Fruit fly (Drosophila melanogaster) whole organism, embryonic: ENCODE measurements around the gene HIP-R.

Source experiments
- B-H2 ChIP-seq: fragments of 200-800 bp; sonication (Bioruptor generic); optimal IDR thresholded peaks from 2 replicates; lab custom pipeline; 2018; ENCODE audit warnings: missing biosample characterization, mild to moderate bottlenecking, missing genetic modification characterization
- CG11085 ChIP-seq: fragments of 200-800 bp; sonication (Bioruptor generic); IDR thresholded peaks from 2 replicates; pipeline ENCODE4 v1.3.6; 2022; ENCODE audit warnings: missing biosample characterization, missing genetic modification characterization
- CG11695 ChIP-seq: fragments of 200-800 bp; sonication (Bioruptor generic); IDR thresholded peaks from 3 replicates; pipeline ENCODE4 v1.3.6; 2022; ENCODE audit warnings: missing biosample characterization, missing genetic modification characterization
- CG12744 ChIP-seq: fragments of 200-800 bp; sonication (Bioruptor generic); optimal IDR thresholded peaks from 2 replicates; lab custom pipeline; 2016; ENCODE audit warnings: missing biosample characterization, missing genetic modification characterization
- CG13624 ChIP-seq: fragments of 200-800 bp; sonication (Bioruptor generic); optimal IDR thresholded peaks from 2 replicates; lab custom pipeline; 2016; ENCODE audit warnings: missing biosample characterization, missing genetic modification characterization
- CG15514 ChIP-seq: fragments of 200-800 bp; sonication (Bioruptor generic); optimal IDR thresholded peaks from 3 replicates; lab custom pipeline; 2017; ENCODE audit warnings: missing biosample characterization, missing genetic modification characterization, mild to moderate bottlenecking, moderate library complexity, missing genetic modification reagents
- CG3065 ChIP-seq: fragments of 200-800 bp; sonication (Bioruptor generic); optimal IDR thresholded peaks from 2 replicates; lab custom pipeline; 2016; ENCODE audit warnings: missing biosample characterization, missing genetic modification characterization
- CG32767 ChIP-seq: fragments of 200-800 bp; sonication (Bioruptor generic); IDR thresholded peaks from 2 replicates; pipeline ENCODE4 v1.3.6; 2022; ENCODE audit warnings: missing biosample characterization, missing genetic modification characterization
- CG34224 ChIP-seq: fragments of 200-800 bp; sonication (Bioruptor generic); IDR thresholded peaks from 3 replicates; pipeline ENCODE4 v1.3.6; 2022; ENCODE audit warnings: missing biosample characterization, missing genetic modification characterization; ENCODE audit not compliant: partially characterized antibody
- CG4424 ChIP-seq: fragments of 200-800 bp; sonication (Bioruptor generic); optimal IDR thresholded peaks from 3 replicates; lab custom pipeline; 2016; ENCODE audit warnings: missing biosample characterization, missing genetic modification characterization
- CG4730 ChIP-seq: fragments of 200-800 bp; sonication (Bioruptor generic); IDR thresholded peaks from 2 replicates; pipeline ENCODE4 v1.3.6; 2022; ENCODE audit warnings: missing biosample characterization, missing genetic modification characterization
- CG9932 ChIP-seq: fragments of 200-800 bp; sonication (Bioruptor generic); IDR thresholded peaks from 2 replicates; pipeline ENCODE4 v1.3.6; 2022; ENCODE audit warnings: missing biosample characterization, missing genetic modification characterization
- CoRest ChIP-seq: fragments of 200-800 bp; sonication (Bioruptor generic); optimal IDR thresholded peaks from 3 replicates; lab custom pipeline; 2018; ENCODE audit warnings: missing biosample characterization, mild to moderate bottlenecking, missing genetic modification characterization, moderate library complexity
- D19B ChIP-seq: fragments of 200-800 bp; sonication (Bioruptor generic); optimal IDR thresholded peaks from 2 replicates; lab custom pipeline; 2017; ENCODE audit warnings: missing biosample characterization, mild to moderate bottlenecking, missing genetic modification characterization
- E2f1 ChIP-seq: fragments of 200-800 bp; sonication (Bioruptor generic); IDR thresholded peaks from 2 replicates; pipeline ENCODE4 v1.3.6; 2022; ENCODE audit warnings: missing biosample characterization, missing genetic modification characterization
- Ets97D ChIP-seq: fragments of 200-800 bp; sonication (Bioruptor generic); optimal IDR thresholded peaks from 3 replicates; lab custom pipeline; 2016; ENCODE audit warnings: missing biosample characterization, missing genetic modification characterization
- H15 ChIP-seq: fragments of 200-800 bp; sonication (Bioruptor generic); IDR thresholded peaks from 3 replicates; pipeline ENCODE4 v1.3.6; 2022; ENCODE audit warnings: missing biosample characterization, missing genetic modification characterization
- Hr51 ChIP-seq, 2 experiments: fragments of 200-800 bp; sonication (Bioruptor generic); optimal IDR thresholded peaks; 2 replicates in 1 of 2; 3 replicates in 1 of 2; lab custom pipeline; 2016 to 2018; ENCODE audit warnings: missing biosample characterization in 2 of 2, missing genetic modification characterization in 2 of 2, mild to moderate bottlenecking in 1 of 2, moderate library complexity in 1 of 2
- Hr78 ChIP-seq, 2 experiments: fragments of 200-800 bp in 1 of 2; fragments of >200 bp in 1 of 2; sonication (Bioruptor generic) in 1 of 2; optimal IDR thresholded peaks; 2 replicates each; lab custom pipeline; 2017 to 2019; ENCODE audit warnings: missing biosample characterization in 2 of 2, missing genetic modification characterization in 2 of 2, mild to moderate bottlenecking in 1 of 2, moderate library complexity in 1 of 2
- Lhr ChIP-seq: fragments of 200-800 bp; sonication (Bioruptor generic); optimal IDR thresholded peaks from 3 replicates; lab custom pipeline; 2017; ENCODE audit warnings: mild to moderate bottlenecking, missing biosample characterization, missing genetic modification reagents, missing genetic modification characterization
- Lpt ChIP-seq: fragments of >200 bp; optimal IDR thresholded peaks from 2 replicates; lab custom pipeline; 2018; ENCODE audit warnings: missing biosample characterization, missing genetic modification characterization
- NC2α ChIP-seq: fragments of 200-800 bp; sonication (Bioruptor generic); optimal IDR thresholded peaks from 2 replicates; lab custom pipeline; 2016; ENCODE audit warnings: missing biosample characterization, missing genetic modification characterization
- Nf-YB ChIP-seq: fragments of 200-800 bp; sonication (Bioruptor generic); optimal IDR thresholded peaks from 3 replicates; lab custom pipeline; 2019; ENCODE audit warnings: missing biosample characterization, mild to moderate bottlenecking, missing genetic modification characterization, moderate library complexity
- Rx ChIP-seq: fragments of 200-800 bp; sonication (Bioruptor generic); IDR thresholded peaks from 2 replicates; pipeline ENCODE4 v1.3.6; 2022; ENCODE audit warnings: missing biosample characterization, missing genetic modification characterization
- Sox100B ChIP-seq: fragments of 200-800 bp; sonication (Bioruptor generic); optimal IDR thresholded peaks from 3 replicates; lab custom pipeline; 2018; ENCODE audit warnings: missing biosample characterization, mild to moderate bottlenecking, missing genetic modification characterization
- al ChIP-seq: fragments of 200-800 bp; sonication (Bioruptor generic); IDR thresholded peaks from 2 replicates; pipeline ENCODE4 v1.3.6; 2022; ENCODE audit warnings: missing biosample characterization, missing genetic modification characterization
- ap ChIP-seq: fragments of 200-800 bp; sonication (Bioruptor generic); IDR thresholded peaks from 2 replicates; pipeline ENCODE4 v1.3.6; 2022; ENCODE audit warnings: missing biosample characterization, missing genetic modification characterization
- cas ChIP-seq: fragments of 200-800 bp; sonication (Bioruptor generic); IDR thresholded peaks from 2 replicates; pipeline ENCODE4 v1.3.6; 2022; ENCODE audit warnings: missing biosample characterization, missing genetic modification characterization
- crp ChIP-seq, 2 experiments: fragments of 200-800 bp; sonication (Bioruptor generic); optimal IDR thresholded peaks; 2 replicates in 1 of 2; 3 replicates in 1 of 2; lab custom pipeline; 2017; ENCODE audit warnings: missing biosample characterization in 2 of 2, missing genetic modification characterization in 2 of 2, mild to moderate bottlenecking in 1 of 2, moderate library complexity in 1 of 2
- cwo ChIP-seq: fragments of 200-800 bp; sonication (Bioruptor generic); optimal IDR thresholded peaks from 3 replicates; lab custom pipeline; 2017; ENCODE audit warnings: missing biosample characterization, missing genetic modification characterization, mild to moderate bottlenecking, moderate library complexity, missing genetic modification reagents
- en ChIP-seq: fragments of 200-800 bp; sonication (Bioruptor generic); optimal IDR thresholded peaks from 2 replicates; lab custom pipeline; 2016; ENCODE audit warnings: missing biosample characterization, missing genetic modification characterization
- ftz-f1 ChIP-seq: fragments of 200-800 bp; sonication (Bioruptor generic); optimal IDR thresholded peaks from 2 replicates; lab custom pipeline; 2016; ENCODE audit warnings: missing biosample characterization, missing genetic modification characterization
- gsb ChIP-seq: fragments of 200-800 bp; sonication (Bioruptor generic); IDR thresholded peaks from 2 replicates; pipeline ENCODE4 v1.3.6; 2022; ENCODE audit warnings: missing biosample characterization, missing genetic modification characterization
- hth ChIP-seq: fragments of >200 bp; optimal IDR thresholded peaks from 2 replicates; lab custom pipeline; 2017; ENCODE audit warnings: inconsistent platforms
- lab ChIP-seq: fragments of 200-800 bp; sonication (Bioruptor generic); optimal IDR thresholded peaks from 3 replicates; lab custom pipeline; 2017; ENCODE audit warnings: missing biosample characterization, missing genetic modification characterization, mild to moderate bottlenecking, moderate library complexity, missing genetic modification reagents
- maf-S ChIP-seq: fragments of 200-800 bp; sonication (Bioruptor generic); optimal IDR thresholded peaks from 2 replicates; lab custom pipeline; 2016; ENCODE audit warnings: missing biosample characterization, missing genetic modification characterization
- mam ChIP-seq: fragments of 200-800 bp; sonication (Bioruptor generic); optimal IDR thresholded peaks from 3 replicates; lab custom pipeline; 2016; ENCODE audit warnings: missing biosample characterization, missing genetic modification characterization
- nerfin-1 ChIP-seq: fragments of 200-800 bp; sonication (Bioruptor generic); optimal IDR thresholded peaks from 3 replicates; lab custom pipeline; 2019; ENCODE audit warnings: missing biosample characterization, mild to moderate bottlenecking, missing genetic modification characterization, moderate library complexity
- pros ChIP-seq: fragments of 200-800 bp; sonication (Bioruptor generic); optimal IDR thresholded peaks from 3 replicates; lab custom pipeline; 2019; ENCODE audit warnings: missing biosample characterization, mild to moderate bottlenecking, missing genetic modification characterization, moderate library complexity
- scrt ChIP-seq: fragments of 200-800 bp; sonication (Bioruptor generic); optimal IDR thresholded peaks from 2 replicates; lab custom pipeline; 2018; ENCODE audit warnings: missing biosample characterization, mild to moderate bottlenecking, missing genetic modification characterization, moderate library complexity
- sim ChIP-seq: fragments of 200-800 bp; sonication (Bioruptor generic); IDR thresholded peaks from 2 replicates; pipeline ENCODE4 v1.3.6; 2022; ENCODE audit warnings: missing biosample characterization, missing genetic modification characterization
- sima ChIP-seq: fragments of 200-800 bp; sonication (Bioruptor generic); optimal IDR thresholded peaks from 2 replicates; lab custom pipeline; 2016; ENCODE audit warnings: missing biosample characterization, missing genetic modification characterization
- slp2 ChIP-seq: fragments of 200-800 bp; sonication (Bioruptor generic); optimal IDR thresholded peaks from 2 replicates; lab custom pipeline; 2016; ENCODE audit warnings: missing biosample characterization, missing genetic modification characterization
- sna ChIP-seq: fragments of 200-800 bp; sonication (Bioruptor generic); IDR thresholded peaks from 2 replicates; pipeline ENCODE4 v1.3.6; 2022; ENCODE audit warnings: missing biosample characterization, missing genetic modification characterization; ENCODE audit not compliant: partially characterized antibody
- tll ChIP-seq, 2 experiments: fragments of 200-800 bp in 1 of 2; fragments of >200 bp in 1 of 2; sonication (Bioruptor generic) in 1 of 2; optimal IDR thresholded peaks; 2 replicates each; lab custom pipeline; 2017 to 2019; ENCODE audit warnings: missing biosample characterization in 2 of 2, missing genetic modification characterization in 2 of 2, mild to moderate bottlenecking in 1 of 2, moderate library complexity in 1 of 2
- twi ChIP-seq: fragments of 200-800 bp; optimal IDR thresholded peaks from 2 replicates; lab custom pipeline; 2019; ENCODE audit warnings: missing biosample characterization, mild to moderate bottlenecking, missing genetic modification characterization, moderate library complexity
- wdn ChIP-seq: fragments of 200-800 bp; sonication (Bioruptor generic); IDR thresholded peaks from 2 replicates; pipeline ENCODE4 v1.3.6; 2022; ENCODE audit warnings: missing biosample characterization, missing genetic modification characterization
- yki ChIP-seq: fragments of >200 bp; optimal IDR thresholded peaks from 3 replicates; lab custom pipeline; 2018
- z ChIP-seq: fragments of 200-800 bp; sonication (Bioruptor generic); IDR thresholded peaks from 3 replicates; pipeline ENCODE4 v1.3.6; 2022; ENCODE audit warnings: missing biosample characterization, missing genetic modification characterization
- zfh1 ChIP-seq: fragments of 200-800 bp; sonication (Bioruptor generic); IDR thresholded peaks from 3 replicates; pipeline ENCODE4 v1.3.6; 2022; ENCODE audit warnings: missing biosample characterization, missing genetic modification characterization

Gene HIP-R

DNA sequence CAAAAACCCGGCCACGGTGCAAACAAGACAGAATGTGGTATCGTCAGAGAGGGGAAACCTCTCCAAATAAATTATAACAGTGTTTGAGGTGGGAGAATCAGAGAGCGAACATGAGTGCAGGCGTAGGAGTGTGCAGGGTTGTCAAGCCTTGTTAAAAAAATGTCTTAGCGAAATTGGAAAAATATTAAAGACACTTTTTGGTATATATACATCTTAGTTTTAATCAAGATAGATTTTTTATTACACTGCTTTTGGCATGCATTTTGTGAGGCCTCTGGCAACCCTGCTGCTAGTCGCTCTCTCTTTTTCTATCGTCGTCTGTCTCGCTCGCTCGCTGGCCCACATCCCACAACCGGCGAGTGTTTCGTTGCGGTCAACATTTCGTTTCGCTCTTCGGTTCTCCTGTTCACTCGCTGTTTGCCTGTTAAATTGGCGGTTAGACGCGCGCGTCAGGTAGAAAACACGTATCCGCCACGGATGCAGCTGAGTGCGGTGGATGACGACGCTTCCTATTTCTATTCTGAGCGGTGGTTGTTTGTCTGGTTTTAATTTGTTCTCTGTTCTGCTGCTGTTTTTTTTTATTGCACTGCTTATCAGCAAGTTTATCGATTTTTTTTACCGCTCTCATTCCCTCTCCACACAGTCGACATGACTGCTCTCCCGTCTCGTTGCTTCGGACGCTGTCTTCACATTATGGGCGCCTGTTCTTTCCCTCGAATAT lies 47.6 kb upstream of the HIP-R start (continued):
- TF ChIP-seq NC2α (GFP tag; lab: Kevin White, UChicago) (peak; percentile 99), scrt (GFP tag; lab: Kevin White, UChicago) (peak; percentile 99), maf-S (peak; percentile 99), CG15514 (GFP tag; lab: Kevin White, UChicago) (peak; percentile 96), CG34224 (GFP tag; lab: Robert Waterston, UW) (peak; percentile 41), Lpt (GFP tag; lab: Kevin White, UChicago) (peak; percentile 48), cwo (GFP tag; lab: Kevin White, UChicago) (peak; percentile 99), z (GFP tag; lab: Robert Waterston, UW) (peak; percentile 88), sna (GFP tag; lab: Robert Waterston, UW) (no peak), tll (GFP tag; optimal IDR thresholded peaks at IDR 0.05; lab: Kevin White, UChicago) (peak; percentile 36 to 85), CoRest (tag; lab: Kevin White, UChicago) (peak; percentile 100), lab (peak; percentile 100), CG32767 (peak; percentile 99), pros (GFP tag; lab: Kevin White, UChicago) (peak; percentile 96), B-H2 (GFP tag; lab: Kevin White, UChicago) (peak; percentile 100), wdn (GFP tag; lab: Robert Waterston, UW) (peak; percentile 99), cas (GFP tag; lab: Robert Waterston, UW) (peak; percentile 99), D19B (GFP tag; lab: Kevin White, UChicago) (peak; percentile 97), CG11085 (GFP tag; lab: Robert Waterston, UW) (peak; percentile 99), E2f1 (GFP tag; lab: Robert Waterston, UW) (peak; percentile 99), CG13624 (peak; percentile 100), CG11695 (GFP tag; lab: Robert Waterston, UW) (peak; percentile 99), slp2 (GFP tag; lab: Kevin White, UChicago) (peak; percentile 99), zfh1 (GFP tag; lab: Robert Waterston, UW) (peak; percentile 100), CG12744 (peak; percentile 99), Lhr (GFP tag; lab: Kevin White, UChicago) (peak; percentile 99), en (peak; percentile 99), CG9932 (GFP tag; lab: Robert Waterston, UW) (peak; percentile 100), al (GFP tag; lab: Robert Waterston, UW) (peak; percentile 99), sima (GFP tag; lab: Kevin White, UChicago) (peak; percentile 98), CG3065 (GFP tag; lab: Kevin White, UChicago) (peak; percentile 98), yki (peak; percentile 4), gsb (peak; percentile 99), Nf-YB (GFP tag; lab: Kevin White, UChicago) (peak; percentile 89), mam (GFP tag; lab: Kevin White, UChicago) (peak; percentile 99), Hr78 (GFP tag; optimal IDR thresholded peaks at IDR 0.05; lab: Kevin White, UChicago) (peak in 1 of 2 experiments; percentile 93), Sox100B (GFP tag; lab: Kevin White, UChicago) (peak; percentile 99), hth (lab: Kevin White, UChicago) (no peak), CG4424 (peak; percentile 100), Ets97D (peak; percentile 95), ftz-f1 (GFP tag; lab: Kevin White, UChicago) (peak; percentile 94), sim (GFP tag; lab: Robert Waterston, UW) (peak; percentile 99), nerfin-1 (peak; percentile 98), twi (tag; lab: Kevin White, UChicago) (peak; percentile 99), CG4730 (peak; percentile 99), Hr51 (GFP tag; optimal IDR thresholded peaks at IDR 0.05; lab: Kevin White, UChicago) (peak; percentile 99), crp (GFP tag; optimal IDR thresholded peaks at IDR 0.05; lab: Kevin White, UChicago) (peak; percentile 47 to 78), H15 (GFP tag; lab: Robert Waterston, UW) (peak; percentile 100), ap (GFP tag; lab: Robert Waterston, UW) (peak; percentile 100), Rx (GFP tag; lab: Robert Waterston, UW) (peak; percentile 100)
